Worm (Caenorhabditis elegans) whole organism, L1 larva: ENCODE measurements around the gene C26F1.3.
A peak's percentile ranks its signal among the peaks of the same experiment; 100 is the strongest.

Experiments used
- C04F5.9 ChIP-seq: sonication (generic microtip); optimal IDR thresholded peaks from 2 replicates; lab custom pipeline; 2016; ENCODE audit warnings: missing genetic modification characterization, missing compliant biosample characterization
- aha-1 ChIP-seq: fragments of 150-350 bp; optimal IDR thresholded peaks from 2 replicates; lab custom pipeline; 2014; ENCODE audit warnings: missing biosample characterization, missing genetic modification characterization
- aly-2 ChIP-seq: fragments of 150-350 bp; optimal IDR thresholded peaks from 2 replicates; lab custom pipeline; 2014; ENCODE audit warnings: missing biosample characterization, missing genetic modification characterization
- ceh-63 ChIP-seq: fragments of 200-800 bp; sonication (Bioruptor generic); optimal IDR thresholded peaks from 2 replicates; lab custom pipeline; 2018; ENCODE audit warnings: mild to moderate bottlenecking, missing genetic modification characterization, missing compliant biosample characterization
- ceh-82 ChIP-seq, 3 experiments: fragments of 150-350 bp in 1 of 3; sonication (generic microtip) in 2 of 3; optimal IDR thresholded peaks; 2 replicates each; lab custom pipeline; 2014 to 2017; ENCODE audit warnings: missing biosample characterization in 3 of 3, missing genetic modification characterization in 3 of 3
- ceh-88 ChIP-seq: fragments of 200-800 bp; sonication (Bioruptor generic); IDR thresholded peaks from 2 replicates; pipeline ENCODE4 v1.3.6; 2022; ENCODE audit warnings: missing genetic modification characterization, missing compliant biosample characterization
- efl-3 ChIP-seq: fragments of 200-800 bp; sonication (Bioruptor generic); optimal IDR thresholded peaks from 2 replicates; lab custom pipeline; 2018; ENCODE audit warnings: mild to moderate bottlenecking, missing genetic modification characterization, missing compliant biosample characterization
- elt-2 ChIP-seq: sonication (generic microtip); optimal IDR thresholded peaks from 2 replicates; lab custom pipeline; 2016; ENCODE audit warnings: missing genetic modification characterization, mild to moderate bottlenecking, inconsistent platforms, missing compliant biosample characterization, missing genetic modification reagents
- elt-3 ChIP-seq, 6 experiments: fragments of 150-350 bp in 1 of 6; sonication (generic microtip); optimal IDR thresholded peaks; 2 replicates each; lab custom pipeline; 2017 to 2018; ENCODE audit warnings: missing biosample characterization in 6 of 6, missing genetic modification characterization in 6 of 6, inconsistent platforms in 1 of 6
- fkh-4 ChIP-seq: sonication (generic microtip); optimal IDR thresholded peaks from 2 replicates; lab custom pipeline; 2016; ENCODE audit warnings: missing compliant biosample characterization, missing genetic modification characterization, borderline replicate concordance
- fos-1 ChIP-seq: fragments of 150-350 bp; optimal IDR thresholded peaks from 2 replicates; lab custom pipeline; 2014; ENCODE audit warnings: missing biosample characterization, missing genetic modification characterization
- grh-1 ChIP-seq: fragments of 200-800 bp; sonication (Bioruptor generic); IDR thresholded peaks from 2 replicates; pipeline ENCODE4 v1.3.6; 2022; ENCODE audit warnings: missing genetic modification reagents, missing genetic modification characterization, missing compliant biosample characterization
- hpl-2 ChIP-seq: fragments of 150-350 bp; optimal IDR thresholded peaks from 2 replicates; lab custom pipeline; 2014; ENCODE audit warnings: missing biosample characterization, missing genetic modification reagents, missing genetic modification characterization
- isw-1 ChIP-seq: fragments of 200-800 bp; sonication (Bioruptor generic); IDR thresholded peaks from 2 replicates; pipeline ENCODE4 v1.3.6; 2022; ENCODE audit warnings: missing genetic modification characterization, missing compliant biosample characterization
- lin-13 ChIP-seq: fragments of 150-350 bp; optimal IDR thresholded peaks from 2 replicates; lab custom pipeline; 2014; ENCODE audit warnings: missing biosample characterization, missing genetic modification reagents, missing genetic modification characterization
- lin-14 ChIP-seq: fragments of 200-800 bp; sonication (Bioruptor generic); optimal IDR thresholded peaks from 2 replicates; lab custom pipeline; 2018; ENCODE audit warnings: mild to moderate bottlenecking, missing genetic modification characterization, moderate library complexity, missing compliant biosample characterization
- lin-15B ChIP-seq: fragments of 150-350 bp; sonication (generic microtip); optimal IDR thresholded peaks from 3 replicates; lab custom pipeline; 2014; ENCODE audit warnings: missing biosample characterization, missing genetic modification characterization
- lir-3 ChIP-seq: sonication (generic microtip); optimal IDR thresholded peaks from 2 replicates; lab custom pipeline; 2016; ENCODE audit warnings: mild to moderate bottlenecking, missing genetic modification characterization, moderate library complexity, missing compliant biosample characterization; ENCODE audit not compliant: poor library complexity
- mdl-1 ChIP-seq, 2 experiments: fragments of 150-350 bp; optimal IDR thresholded peaks; 2 replicates each; lab custom pipeline; 2014 to 2017; ENCODE audit warnings: missing biosample characterization in 2 of 2, missing genetic modification characterization in 2 of 2, inconsistent platforms in 1 of 2
- mef-2 ChIP-seq: fragments of 150-350 bp; optimal IDR thresholded peaks from 2 replicates; lab custom pipeline; 2014; ENCODE audit warnings: missing biosample characterization, missing genetic modification characterization
- mep-1 ChIP-seq: fragments of 150-350 bp; optimal IDR thresholded peaks from 2 replicates; lab custom pipeline; 2014; ENCODE audit warnings: missing biosample characterization, missing genetic modification characterization
- nhr-12 ChIP-seq: sonication (generic microtip); optimal IDR thresholded peaks from 2 replicates; lab custom pipeline; 2017; ENCODE audit warnings: missing biosample characterization, missing genetic modification characterization
- nhr-19 ChIP-seq: fragments of 200-800 bp; sonication (Bioruptor generic); conservative IDR thresholded peaks from 2 replicates; pipeline ENCODE4 v1.3.6; 2022; ENCODE audit warnings: missing genetic modification characterization, missing compliant biosample characterization
- nhr-20 ChIP-seq: sonication (generic microtip); optimal IDR thresholded peaks from 2 replicates; lab custom pipeline; 2016; ENCODE audit warnings: mild to moderate bottlenecking, missing genetic modification characterization, missing compliant biosample characterization
- nhr-47 ChIP-seq: sonication (generic microtip); optimal IDR thresholded peaks from 2 replicates; lab custom pipeline; 2016; ENCODE audit warnings: mild to moderate bottlenecking, missing genetic modification characterization, moderate library complexity, missing compliant biosample characterization
- nhr-85 ChIP-seq: sonication (generic microtip); peaks from one replicate; lab custom pipeline; 2016; ENCODE audit warnings: missing genetic modification characterization, inconsistent platforms, missing compliant biosample characterization
- pax-3 ChIP-seq: fragments of 200-800 bp; sonication (Bioruptor generic); optimal IDR thresholded peaks from 2 replicates; lab custom pipeline; 2018; ENCODE audit warnings: mild to moderate bottlenecking, missing genetic modification characterization, moderate library complexity, missing compliant biosample characterization
- rnt-1 ChIP-seq: sonication (generic microtip); optimal IDR thresholded peaks from 2 replicates; lab custom pipeline; 2016; ENCODE audit warnings: mild to moderate bottlenecking, missing genetic modification characterization, moderate library complexity, missing compliant biosample characterization
- skn-1 ChIP-seq: fragments of 150-350 bp; optimal IDR thresholded peaks from 2 replicates; lab custom pipeline; 2014; ENCODE audit warnings: missing biosample characterization, missing genetic modification characterization
- sptf-1 ChIP-seq: fragments of 150-350 bp; optimal IDR thresholded peaks from 2 replicates; lab custom pipeline; 2014; ENCODE audit warnings: missing biosample characterization, missing genetic modification characterization
- swsn-7 ChIP-seq: sonication (generic microtip); optimal IDR thresholded peaks from 2 replicates; lab custom pipeline; 2016; ENCODE audit warnings: missing genetic modification characterization, missing compliant biosample characterization
- tbx-2 ChIP-seq: sonication (generic microtip); optimal IDR thresholded peaks from 2 replicates; lab custom pipeline; 2016; ENCODE audit warnings: missing genetic modification characterization, missing compliant biosample characterization
- unc-62 ChIP-seq: fragments of 150-350 bp; optimal IDR thresholded peaks from 2 replicates; lab custom pipeline; 2014; ENCODE audit warnings: missing biosample characterization, missing genetic modification reagents, missing genetic modification characterization
- unc-86 ChIP-seq: sonication (generic microtip); optimal IDR thresholded peaks from 2 replicates; lab custom pipeline; 2016; ENCODE audit warnings: missing genetic modification characterization, missing compliant biosample characterization
- unc-98 ChIP-seq: fragments of 200-800 bp; sonication (Bioruptor generic); IDR thresholded peaks from 2 replicates; pipeline ENCODE4 v1.3.6; 2022; ENCODE audit warnings: missing genetic modification characterization, missing compliant biosample characterization
- vab-15 ChIP-seq: sonication (generic microtip); optimal IDR thresholded peaks from 2 replicates; lab custom pipeline; 2017; ENCODE audit warnings: missing genotype, mild to moderate bottlenecking, missing genetic modification characterization, missing compliant biosample characterization
- ztf-11 ChIP-seq, 2 experiments: sonication (generic microtip); optimal IDR thresholded peaks; 2 replicates each; lab custom pipeline; 2016 to 2017; ENCODE audit warnings: missing genetic modification characterization in 2 of 2, missing biosample characterization in 1 of 2, missing compliant biosample characterization in 1 of 2

C26F1.3 gene

ce11 chrV:7778999-7779398 is 1.9 kb downstream of the C26F1.3 start:
- TF ChIP-seq tbx-2 (tag; lab: Kevin White, UChicago) (no peak), fos-1 (tag; lab: Kevin White, UChicago) (no peak), ceh-63 (GFP tag; lab: Kevin White, UChicago) (no peak), nhr-12 (tag; lab: Kevin White, UChicago) (no peak), aly-2 (tag; lab: Kevin White, UChicago) (no peak), grh-1 (GFP tag; lab: Robert Waterston, UW) (no peak), rnt-1 (tag; lab: Kevin White, UChicago) (no peak), nhr-19 (no peak), mef-2 (tag; lab: Kevin White, UChicago) (no peak), nhr-20 (tag; lab: Kevin White, UChicago) (no peak)
- TF ChIP-seq, all 84 proteins: peak for 0

ce11 chrV:7781511-7781910 is 4.4 kb downstream of the C26F1.3 start, which contains the start of gene cyp-32A1:
Gene cyp-32A1, plus strand, starts transcription at chrV:7781811.
- TF ChIP-seq mdl-1 (tag; optimal IDR thresholded peaks at IDR 0.05; lab: Kevin White, UChicago) (no peak), vab-15 (tag; lab: Kevin White, UChicago) (no peak), swsn-7 (tag; lab: Kevin White, UChicago) (no peak), nhr-20 (tag; lab: Kevin White, UChicago) (no peak), aha-1 (no peak), lin-15B (tag; lab: Kevin White, UChicago) (no peak), nhr-47 (tag; lab: Kevin White, UChicago) (no peak), lin-13 (GFP tag; lab: Kevin White, UChicago) (no peak), sptf-1 (no peak), hpl-2 (GFP tag; lab: Kevin White, UChicago) (no peak), fkh-4 (tag; lab: Kevin White, UChicago) (no peak), efl-3 (no peak), pax-3 (tag; lab: Kevin White, UChicago) (no peak), mep-1 (no peak), lir-3 (tag; lab: Kevin White, UChicago) (no peak), unc-86 (tag; lab: Kevin White, UChicago) (no peak), ceh-88 (GFP tag; lab: Robert Waterston, UW) (no peak), ztf-11 (tag; optimal IDR thresholded peaks at IDR 0.05; lab: Kevin White, UChicago) (no peak), unc-62 (no peak), ceh-82 (tag; optimal IDR thresholded peaks at IDR 0.05; lab: Kevin White, UChicago) (no peak)

ce11 chrV:7785117-7785516 is 8.0 kb downstream of the C26F1.3 start, which contains the start of gene C26F1.1:
Gene C26F1.1, plus strand, starts transcription at chrV:7785417.
- TF ChIP-seq unc-98 (GFP tag; lab: Robert Waterston, UW) (no peak), aha-1 (no peak), elt-3 (tag; optimal IDR thresholded peaks at IDR 0.05; lab: Kevin White, UChicago) (no peak), nhr-85 (tag; lab: Kevin White, UChicago) (peak; percentile 4), isw-1 (GFP tag; lab: Robert Waterston, UW) (no peak), C04F5.9 (tag; lab: Kevin White, UChicago) (no peak)

ce11 chrV:7785885-7786284 is 8.8 kb downstream of the C26F1.3 start:
- no peak for TF ChIP-seq lin-14 (GFP tag; lab: Kevin White, UChicago)
- no peak for TF ChIP-seq ceh-88 (GFP tag; lab: Robert Waterston, UW)

- TF ChIP-seq elt-2 (tag; lab: Kevin White, UChicago): peak; percentile 70
- no peak for TF ChIP-seq skn-1
These were observed 9.5 kb downstream of the C26F1.3 start for ce11 chrV:7786639-7787038.
